Fruit fly (Drosophila melanogaster): Measurements from ENCODE around the gene dnk.

The dnk gene

dm6 chr3R:18997388-18998287 is 16.8 kb downstream of the dnk start (continued):
- TF ChIP-seq CG3847 (GFP tag; IDR thresholded peaks at IDR 0.05) (peak; percentile 33; the same call in 1 of the 2 replicates), aop (GFP tag; IDR thresholded peaks at IDR 0.05) (no peak), pum (GFP tag; optimal IDR thresholded peaks at IDR 0.05) (no peak), CG14710 (tag; optimal IDR thresholded peaks at IDR 0.05) (peak; percentile 72), CG11085 (GFP tag; IDR thresholded peaks at IDR 0.05) (no peak), Vsx1 (GFP tag; optimal IDR thresholded peaks at IDR 0.05) (peak; percentile 84), cato (GFP tag; optimal IDR thresholded peaks at IDR 0.05; ENCODE audit: borderline replicate concordance) (peak; percentile 73), twi (tag; optimal IDR thresholded peaks at IDR 0.05) (peak; percentile 65), sim (GFP tag; IDR thresholded peaks at IDR 0.05) (peak; percentile 77), Ets65A (GFP tag) (no peak), CG7963 (GFP tag; IDR thresholded peaks at IDR 0.05; ENCODE audit: partially characterized antibody) (no peak), CG15514 (GFP tag; optimal IDR thresholded peaks at IDR 0.05) (no peak), Dref (GFP tag; IDR thresholded peaks at IDR 0.05) (no peak), Xbp1 (GFP tag; optimal IDR thresholded peaks at IDR 0.05) (peak; percentile 13), al (GFP tag; IDR thresholded peaks at IDR 0.05) (no peak), en (GFP tag; optimal IDR thresholded peaks at IDR 0.05) (peak; percentile 41), CG9727 (GFP tag; optimal IDR thresholded peaks at IDR 0.05) (peak; percentile 58), Sry-δ (GFP tag; optimal IDR thresholded peaks at IDR 0.05) (no peak), salm (tag; optimal IDR thresholded peaks at IDR 0.05) (peak; percentile 92), Meics (GFP tag; optimal IDR thresholded peaks at IDR 0.05) (no peak), CG7372 (GFP tag; IDR thresholded peaks at IDR 0.05) (peak; percentile 17; the same call in 1 of the 2 replicates), CG2199 (GFP tag; IDR thresholded peaks at IDR 0.05) (peak; percentile 84; the same call in 2 of the 3 replicates), Neu2 (GFP tag; optimal IDR thresholded peaks at IDR 0.05; ENCODE audit: borderline replicate concordance) (no peak), Lim3 (GFP tag; IDR thresholded peaks at IDR 0.05) (no peak), CG4282 (GFP tag; optimal IDR thresholded peaks at IDR 0.05) (no peak), fd3F (GFP tag; optimal IDR thresholded peaks at IDR 0.05) (no peak), CG14965 (GFP tag; optimal IDR thresholded peaks at IDR 0.05; ENCODE audit: borderline replicate concordance) (no peak), CG4360 (GFP tag; IDR thresholded peaks at IDR 0.05) (peak; percentile 44; the same call in 1 of the 2 replicates), ato (GFP tag; IDR thresholded peaks at IDR 0.05; ENCODE audit: partially characterized antibody) (no peak), CG31388 (GFP tag; optimal IDR thresholded peaks at IDR 0.05) (no peak), CG15269 (tag; optimal IDR thresholded peaks at IDR 0.05) (peak; percentile 44), exex (tag; optimal IDR thresholded peaks at IDR 0.05) (peak; percentile 5), yki (optimal IDR thresholded peaks at IDR 0.05) (no peak), Pdp1 (GFP tag; optimal IDR thresholded peaks at IDR 0.05) (peak in 1 of 2 experiments; percentile 38), CoRest (tag; optimal IDR thresholded peaks at IDR 0.05) (peak; percentile 68), sna (GFP tag; IDR thresholded peaks at IDR 0.05; ENCODE audit: partially characterized antibody) (no peak), Hr78 (GFP tag; optimal IDR thresholded peaks at IDR 0.05) (peak in 1 of 2 experiments; percentile 59), CG1647 (GFP tag; optimal IDR thresholded peaks at IDR 0.05) (peak; percentile 10), fu2 (GFP tag; optimal IDR thresholded peaks at IDR 0.05) (no peak), CG10366 (GFP tag; IDR thresholded peaks at IDR 0.05) (peak; percentile 55; the same call in 1 of the 2 replicates), danr (GFP tag; IDR thresholded peaks at IDR 0.05) (peak; percentile 5; the same call in 1 of the 2 replicates), CG14667 (GFP tag; IDR thresholded peaks at IDR 0.05) (no peak), z (GFP tag; IDR thresholded peaks at IDR 0.05) (no peak), CG1832 (GFP tag; optimal IDR thresholded peaks at IDR 0.05) (no peak), CG3281 (GFP tag; optimal IDR thresholded peaks at IDR 0.05) (no peak), CG4328 (GFP tag; optimal IDR thresholded peaks at IDR 0.05) (no peak), CG30431 (GFP tag; optimal IDR thresholded peaks at IDR 0.05) (peak; percentile 57), B-H2 (GFP tag; optimal IDR thresholded peaks at IDR 0.05) (no peak), CG31441 (GFP tag; IDR thresholded peaks at IDR 0.05) (peak; percentile 74)

Measured in whole organism, embryonic.